Worm (Caenorhabditis elegans) whole organism, mixed stage, embryonic: ENCODE results near the gene C45B2.3.

ENCODE experiments used
- blmp-1 ChIP-seq: fragments of 150-350 bp; optimal IDR thresholded peaks from 2 replicates; lab custom pipeline; 2014; ENCODE audit warnings: missing biosample characterization, missing genetic modification characterization
- ceh-83 ChIP-seq: fragments of 200-800 bp; sonication (Bioruptor generic); optimal IDR thresholded peaks from 2 replicates; lab custom pipeline; 2018; ENCODE audit warnings: mild to moderate bottlenecking, missing genetic modification characterization, missing compliant biosample characterization
- elt-1 ChIP-seq: sonication (generic microtip); optimal IDR thresholded peaks from 2 replicates; lab custom pipeline; 2017; ENCODE audit warnings: missing genetic modification characterization, mild to moderate bottlenecking, missing compliant biosample characterization, antibody characterized with exemption, moderate library complexity, borderline replicate concordance; ENCODE audit not compliant: insufficient read depth
- flh-1 ChIP-seq: fragments of 200-800 bp; sonication (Bioruptor generic); optimal IDR thresholded peaks from 2 replicates; lab custom pipeline; 2018; ENCODE audit warnings: mild to moderate bottlenecking, missing genetic modification characterization, moderate library complexity, missing compliant biosample characterization
- ham-2 ChIP-seq: fragments of 200-800 bp; sonication (Bioruptor generic); optimal IDR thresholded peaks from 2 replicates; lab custom pipeline; 2018; ENCODE audit warnings: mild to moderate bottlenecking, missing genetic modification characterization, missing compliant biosample characterization
- nhr-237 ChIP-seq: fragments of 150-350 bp; optimal IDR thresholded peaks from 2 replicates; lab custom pipeline; 2014; ENCODE audit warnings: missing biosample characterization, missing genetic modification characterization
- nhr-28 ChIP-seq: fragments of 150-350 bp; optimal IDR thresholded peaks from 2 replicates; lab custom pipeline; 2014; ENCODE audit warnings: missing biosample characterization, missing genetic modification characterization
- nhr-76 ChIP-seq: sonication (generic microtip); optimal IDR thresholded peaks from 2 replicates; lab custom pipeline; 2017; ENCODE audit warnings: missing biosample characterization, missing genetic modification characterization
- pha-4 ChIP-seq: fragments of 150-350 bp; optimal IDR thresholded peaks from 2 replicates; lab custom pipeline; 2018; ENCODE audit warnings: missing biosample characterization, missing genetic modification reagents, missing genetic modification characterization
- snpc-4 ChIP-seq: fragments of 150-350 bp; optimal IDR thresholded peaks from 2 replicates; lab custom pipeline; 2014; ENCODE audit warnings: missing biosample characterization, missing genetic modification characterization
- unc-62 ChIP-seq: fragments of 150-350 bp; optimal IDR thresholded peaks from 2 replicates; lab custom pipeline; 2014; ENCODE audit warnings: missing biosample characterization, missing genetic modification reagents, missing genetic modification characterization

DNA sequence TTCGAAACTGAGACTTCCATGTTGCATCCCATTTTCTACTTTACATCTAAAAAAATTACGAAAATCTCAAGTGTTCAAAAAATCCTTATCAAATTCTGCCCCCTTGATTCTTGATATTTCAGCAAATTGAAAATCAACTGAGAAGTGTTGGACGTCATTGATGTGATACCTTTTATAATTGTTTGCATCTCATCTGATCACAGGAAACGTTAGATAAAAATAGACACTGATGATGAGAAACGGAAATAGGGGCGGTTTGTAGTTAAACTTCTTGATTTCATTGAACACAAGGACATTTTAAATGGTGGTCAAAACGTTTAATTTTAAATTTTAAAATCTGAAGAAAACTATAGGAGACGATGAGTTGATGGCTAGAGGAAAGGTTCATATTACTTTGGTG is 46.0 kb downstream of the C45B2.3 start:
- TF ChIP-seq elt-1 (tag; lab: Kevin White, UChicago): no peak
- no peak for TF ChIP-seq ham-2 (GFP tag; lab: Kevin White, UChicago)
- TF ChIP-seq snpc-4: no peak
- no peak for TF ChIP-seq nhr-76 (tag; lab: Kevin White, UChicago)
- TF ChIP-seq blmp-1: no peak
- TF ChIP-seq ceh-83 (GFP tag; lab: Kevin White, UChicago): no peak
- no peak for TF ChIP-seq flh-1 (GFP tag; lab: Kevin White, UChicago)
- no peak for TF ChIP-seq pha-4 (tag; lab: Kevin White, UChicago)
- no peak for TF ChIP-seq nhr-237 (tag; lab: Kevin White, UChicago)
- no peak for TF ChIP-seq nhr-28
- no peak for TF ChIP-seq unc-62 (GFP tag; lab: Kevin White, UChicago)
